Worm (Caenorhabditis elegans) whole organism, young adult: Measurements from ENCODE around the gene F08F8.6.
A peak's percentile ranks its signal among the peaks of the same experiment; 100 is the strongest.

Experiments used
- B0019.2 ChIP-seq: fragments of 200-800 bp; sonication (Bioruptor generic); conservative IDR thresholded peaks from 2 replicates; pipeline ENCODE4 v1.3.6; 2022; ENCODE audit warnings: missing genetic modification reagents, missing genetic modification characterization, missing compliant biosample characterization
- B0035.1 ChIP-seq: sonication (generic microtip); optimal IDR thresholded peaks from 2 replicates; lab custom pipeline; 2016; ENCODE audit warnings: missing genetic modification characterization, mild to moderate bottlenecking, missing compliant biosample characterization, missing genotype, missing genetic modification reagents
- C06A6.2 ChIP-seq: fragments of 200-800 bp; sonication (Bioruptor generic); conservative IDR thresholded peaks from 2 replicates; pipeline ENCODE4 v1.3.6; 2022; ENCODE audit warnings: missing genetic modification characterization, missing compliant biosample characterization
- F10E7.11 ChIP-seq: sonication (generic microtip); optimal IDR thresholded peaks from 2 replicates; lab custom pipeline; 2017; ENCODE audit warnings: mild to moderate bottlenecking, missing genetic modification characterization, moderate library complexity, missing compliant biosample characterization
- F22D6.2 ChIP-seq: sonication (generic microtip); optimal IDR thresholded peaks from 2 replicates; lab custom pipeline; 2016; ENCODE audit warnings: mild to moderate bottlenecking, missing genetic modification characterization, missing compliant biosample characterization
- F37B4.10 ChIP-seq: fragments of 200-800 bp; sonication (Bioruptor generic); IDR thresholded peaks from 2 replicates; pipeline ENCODE4 v1.3.6; 2022; ENCODE audit warnings: missing genetic modification characterization, missing compliant biosample characterization
- F49E8.2 ChIP-seq: sonication (generic microtip); optimal IDR thresholded peaks from 3 replicates; lab custom pipeline; 2017; ENCODE audit warnings: missing genetic modification characterization, mild to moderate bottlenecking, missing compliant biosample characterization, antibody characterized with exemption, moderate library complexity; ENCODE audit not compliant: insufficient read depth
- F52B5.7 ChIP-seq: sonication (generic microtip); optimal IDR thresholded peaks from 2 replicates; lab custom pipeline; 2016; ENCODE audit warnings: mild to moderate bottlenecking, missing genetic modification characterization, missing compliant biosample characterization
- K11D2.4 ChIP-seq: fragments of 200-800 bp; sonication (Bioruptor generic); IDR thresholded peaks from 2 replicates; pipeline ENCODE4 v1.3.6; 2022; ENCODE audit warnings: missing genetic modification reagents, missing genetic modification characterization, missing compliant biosample characterization
- T26A5.8 ChIP-seq: sonication (generic microtip); optimal IDR thresholded peaks from 2 replicates; lab custom pipeline; 2016; ENCODE audit warnings: missing genetic modification characterization, missing compliant biosample characterization
- Y53G8AR.9 ChIP-seq: fragments of 200-800 bp; sonication (Bioruptor generic); conservative IDR thresholded peaks from 2 replicates; pipeline ENCODE4 v1.3.6; 2022; ENCODE audit warnings: missing genetic modification reagents, missing genetic modification characterization, missing compliant biosample characterization
- Y56A3A.18 ChIP-seq: fragments of 200-800 bp; sonication (Bioruptor generic); IDR thresholded peaks from 2 replicates; pipeline ENCODE4 v1.3.6; 2022; ENCODE audit warnings: missing genetic modification reagents, missing genetic modification characterization, missing compliant biosample characterization
- aptf-2 ChIP-seq: fragments of 200-800 bp; sonication (Bioruptor generic); conservative IDR thresholded peaks from 2 replicates; pipeline ENCODE4 v1.3.6; 2022; ENCODE audit warnings: missing genetic modification reagents, missing genetic modification characterization, missing compliant biosample characterization
- athp-1 ChIP-seq: sonication (generic microtip); optimal IDR thresholded peaks from 2 replicates; lab custom pipeline; 2017; ENCODE audit warnings: mild to moderate bottlenecking, missing genetic modification characterization, missing compliant biosample characterization
- attf-5 ChIP-seq: fragments of 200-800 bp; sonication (Bioruptor generic); optimal IDR thresholded peaks from 2 replicates; lab custom pipeline; 2018; ENCODE audit warnings: mild to moderate bottlenecking, missing genetic modification characterization, missing compliant biosample characterization
- attf-6 ChIP-seq: fragments of 200-800 bp; sonication (Bioruptor generic); IDR thresholded peaks from 2 replicates; pipeline ENCODE4 v1.3.6; 2022; ENCODE audit warnings: missing genetic modification reagents, missing genetic modification characterization, missing compliant biosample characterization
- bed-2 ChIP-seq: fragments of 200-800 bp; sonication (Bioruptor generic); IDR thresholded peaks from 2 replicates; pipeline ENCODE4 v1.3.6; 2022; ENCODE audit warnings: missing genetic modification reagents, missing genetic modification characterization, missing compliant biosample characterization
- ceh-27 ChIP-seq: fragments of 200-800 bp; sonication (Bioruptor generic); optimal IDR thresholded peaks from 2 replicates; lab custom pipeline; 2018; ENCODE audit warnings: mild to moderate bottlenecking, missing genetic modification characterization, moderate library complexity, missing compliant biosample characterization
- ceh-40 ChIP-seq: fragments of 200-800 bp; sonication (Bioruptor generic); IDR thresholded peaks from 2 replicates; pipeline ENCODE4 v1.3.6; 2022; ENCODE audit warnings: missing genetic modification characterization, missing compliant biosample characterization
- ceh-79 ChIP-seq: sonication (generic microtip); optimal IDR thresholded peaks from 2 replicates; lab custom pipeline; 2017; ENCODE audit warnings: mild to moderate bottlenecking, missing genetic modification characterization, missing compliant biosample characterization
- chd-7 ChIP-seq: sonication (generic microtip); optimal IDR thresholded peaks from 2 replicates; lab custom pipeline; 2016; ENCODE audit warnings: mild to moderate bottlenecking, missing genetic modification characterization, moderate library complexity, missing compliant biosample characterization
- die-1 ChIP-seq: sonication (generic microtip); optimal IDR thresholded peaks from 2 replicates; lab custom pipeline; 2016; ENCODE audit warnings: missing genotype, mild to moderate bottlenecking, missing genetic modification characterization, missing compliant biosample characterization
- dox-1 ChIP-seq: fragments of 200-800 bp; sonication (Bioruptor generic); IDR thresholded peaks from 2 replicates; pipeline ENCODE4 v1.3.6; 2022; ENCODE audit warnings: missing genetic modification reagents, missing genetic modification characterization, missing compliant biosample characterization
- efl-1 ChIP-seq: fragments of 150-350 bp; optimal IDR thresholded peaks from 2 replicates; lab custom pipeline; 2014; ENCODE audit warnings: missing biosample characterization, missing genetic modification reagents, missing genetic modification characterization
- egrh-3 ChIP-seq: fragments of 200-800 bp; sonication (Bioruptor generic); IDR thresholded peaks from 2 replicates; pipeline ENCODE4 v1.3.6; 2022; ENCODE audit warnings: missing genetic modification reagents, missing genetic modification characterization, missing compliant biosample characterization
- ekl-4 ChIP-seq: fragments of 200-800 bp; sonication (Bioruptor generic); IDR thresholded peaks from 2 replicates; pipeline ENCODE4 v1.3.6; 2022; ENCODE audit warnings: missing genetic modification reagents, missing genetic modification characterization, missing compliant biosample characterization
- fkh-3 ChIP-seq: sonication (generic microtip); optimal IDR thresholded peaks from 2 replicates; lab custom pipeline; 2016; ENCODE audit warnings: mild to moderate bottlenecking, missing genetic modification characterization, missing compliant biosample characterization
- hlh-12 ChIP-seq: sonication (generic microtip); optimal IDR thresholded peaks from 2 replicates; lab custom pipeline; 2016; ENCODE audit warnings: missing genetic modification characterization, missing compliant biosample characterization
- hmg-20 ChIP-seq: fragments of 200-800 bp; sonication (Bioruptor generic); IDR thresholded peaks from 2 replicates; pipeline ENCODE4 v1.3.6; 2022; ENCODE audit warnings: missing genetic modification reagents, missing genetic modification characterization, missing compliant biosample characterization
- lag-1 ChIP-seq: fragments of 200-800 bp; sonication (Bioruptor generic); IDR thresholded peaks from 2 replicates; pipeline ENCODE4 v1.3.6; 2022; ENCODE audit warnings: missing genetic modification reagents, missing genetic modification characterization, missing compliant biosample characterization
- let-607 ChIP-seq, 2 experiments: fragments of 200-800 bp in 1 of 2; sonication (Bioruptor generic) in 1 of 2; sonication (generic microtip) in 1 of 2; optimal IDR thresholded peaks; 2 replicates each; lab custom pipeline; 2016 to 2018; ENCODE audit warnings: mild to moderate bottlenecking in 2 of 2, missing compliant biosample characterization in 2 of 2, missing genetic modification characterization in 2 of 2, moderate library complexity in 2 of 2, missing genotype in 1 of 2
- lin-35 ChIP-seq, 3 experiments: fragments of 150-350 bp in 2 of 3; sonication (generic microtip) in 1 of 3; optimal IDR thresholded peaks; 2 replicates each; lab custom pipeline; 2014 to 2018; ENCODE audit warnings: missing biosample characterization in 3 of 3, missing genetic modification characterization in 3 of 3, missing genetic modification reagents in 3 of 3
- lin-54 ChIP-seq: fragments of 200-800 bp; sonication (Bioruptor generic); optimal IDR thresholded peaks from 2 replicates; lab custom pipeline; 2018; ENCODE audit warnings: mild to moderate bottlenecking, missing genetic modification characterization, missing compliant biosample characterization
- madf-3 ChIP-seq: fragments of 200-800 bp; sonication (Bioruptor generic); IDR thresholded peaks from 2 replicates; pipeline ENCODE4 v1.3.6; 2022; ENCODE audit warnings: missing genetic modification reagents, missing genetic modification characterization, missing compliant biosample characterization
- madf-6 ChIP-seq: fragments of 200-800 bp; sonication (Bioruptor generic); IDR thresholded peaks from 2 replicates; pipeline ENCODE4 v1.3.6; 2022; ENCODE audit warnings: missing genetic modification reagents, missing genetic modification characterization, missing compliant biosample characterization
- nfya-1 ChIP-seq: sonication (generic microtip); optimal IDR thresholded peaks from 2 replicates; lab custom pipeline; 2017; ENCODE audit warnings: antibody characterized with exemption, missing compliant biosample characterization, missing genetic modification characterization, borderline replicate concordance; ENCODE audit not compliant: insufficient read depth
- nfya-2 ChIP-seq: fragments of 200-800 bp; sonication (Bioruptor generic); IDR thresholded peaks from 2 replicates; pipeline ENCODE4 v1.3.6; 2022; ENCODE audit warnings: missing genetic modification reagents, missing genetic modification characterization, missing compliant biosample characterization
- nfyb-1 ChIP-seq: fragments of 200-800 bp; sonication (Bioruptor generic); IDR thresholded peaks from 2 replicates; pipeline ENCODE4 v1.3.6; 2022; ENCODE audit warnings: missing genetic modification reagents, missing genetic modification characterization, missing compliant biosample characterization
- nhr-120 ChIP-seq: fragments of 200-800 bp; sonication (Bioruptor generic); IDR thresholded peaks from 2 replicates; pipeline ENCODE4 v1.3.6; 2022; ENCODE audit warnings: missing genetic modification characterization, missing compliant biosample characterization
- nhr-80 ChIP-seq: sonication (generic microtip); optimal IDR thresholded peaks from 2 replicates; lab custom pipeline; 2016; ENCODE audit warnings: missing genetic modification characterization, missing compliant biosample characterization
- nhr-90 ChIP-seq: sonication (generic microtip); optimal IDR thresholded peaks from 2 replicates; lab custom pipeline; 2016; ENCODE audit warnings: missing genotype, mild to moderate bottlenecking, missing genetic modification characterization, missing compliant biosample characterization
- rpc-1 ChIP-seq, 2 experiments: fragments of 150-350 bp in 1 of 2; sonication (generic microtip) in 1 of 2; optimal IDR thresholded peaks; 2 replicates each; lab custom pipeline; 2014 to 2018; ENCODE audit warnings: missing biosample characterization in 1 of 2, missing genetic modification characterization in 1 of 2, missing genetic modification reagents in 1 of 2, missing genotype in 1 of 2
- sea-2 ChIP-seq: fragments of 200-800 bp; sonication (Bioruptor generic); IDR thresholded peaks from 2 replicates; pipeline ENCODE4 v1.3.6; 2022; ENCODE audit warnings: missing genetic modification characterization, missing compliant biosample characterization
- snpc-3.4 ChIP-seq: sonication (generic microtip); optimal IDR thresholded peaks from 2 replicates; lab custom pipeline; 2017; ENCODE audit warnings: missing genetic modification characterization, mild to moderate bottlenecking, missing compliant biosample characterization, antibody characterized with exemption, moderate library complexity, missing genotype, missing genetic modification reagents
- somi-1 ChIP-seq: fragments of 200-800 bp; sonication (Bioruptor generic); optimal IDR thresholded peaks from 2 replicates; lab custom pipeline; 2018; ENCODE audit warnings: mild to moderate bottlenecking, missing genetic modification characterization, missing compliant biosample characterization
- tlf-1 ChIP-seq: fragments of 200-800 bp; sonication (Bioruptor generic); optimal IDR thresholded peaks from 2 replicates; lab custom pipeline; 2018; ENCODE audit warnings: mild to moderate bottlenecking, missing genetic modification characterization, missing compliant biosample characterization
- unc-62 ChIP-seq: fragments of 150-350 bp; optimal IDR thresholded peaks from 2 replicates; lab custom pipeline; 2014; ENCODE audit warnings: missing biosample characterization, missing genetic modification reagents, missing genetic modification characterization
- zfh-2 ChIP-seq: fragments of 200-800 bp; sonication (Bioruptor generic); conservative IDR thresholded peaks from 2 replicates; pipeline ENCODE4 v1.3.6; 2022; ENCODE audit warnings: missing genetic modification reagents, missing genetic modification characterization, missing compliant biosample characterization
- ztf-18 ChIP-seq: sonication (generic microtip); optimal IDR thresholded peaks from 2 replicates; lab custom pipeline; 2016; ENCODE audit warnings: missing genotype, mild to moderate bottlenecking, missing genetic modification characterization, missing compliant biosample characterization
- ztf-25 ChIP-seq: fragments of 200-800 bp; sonication (Bioruptor generic); IDR thresholded peaks from 2 replicates; pipeline ENCODE4 v1.3.6; 2022; ENCODE audit warnings: missing genetic modification reagents, missing genetic modification characterization, missing compliant biosample characterization

F08F8.6 gene

DNA sequence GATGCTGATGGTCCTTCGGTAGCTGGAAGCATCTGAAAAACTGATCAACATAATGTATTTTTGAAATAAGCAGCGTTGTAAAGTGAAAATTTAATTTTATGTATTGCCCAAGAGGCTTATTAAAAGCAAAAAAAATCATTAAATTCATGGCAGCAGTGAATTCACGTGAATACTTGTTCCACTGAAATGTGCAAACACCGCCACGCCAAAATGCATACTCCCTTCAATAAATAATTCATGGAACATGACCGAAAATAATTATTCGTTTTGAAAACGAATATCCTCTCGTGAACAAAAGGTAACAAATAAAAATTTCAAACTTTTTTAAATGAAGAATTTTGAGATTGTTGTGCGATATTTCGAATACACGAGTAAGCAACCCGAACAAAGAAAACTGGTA lies 13.9 kb downstream of the F08F8.6 start, which contains the start of gene F08F8.10 (continued):
- TF ChIP-seq nhr-80 (tag; lab: Kevin White, UChicago) = no peak
- TF ChIP-seq ceh-79 (tag; lab: Kevin White, UChicago) = no peak
- TF ChIP-seq attf-5 = peak; percentile 65
- TF ChIP-seq F52B5.7 = no peak
- no peak for TF ChIP-seq dox-1
- TF ChIP-seq egrh-3 (GFP tag; lab: Robert Waterston, UW) = no peak
- TF ChIP-seq unc-62 (GFP tag; lab: Kevin White, UChicago) = no peak
- TF ChIP-seq F22D6.2 (tag; lab: Kevin White, UChicago) = no peak
- TF ChIP-seq nfyb-1 = no peak
- TF ChIP-seq tlf-1 (GFP tag; lab: Kevin White, UChicago) = no peak
- TF ChIP-seq F49E8.2 (tag; lab: Kevin White, UChicago) = no peak
- no peak for TF ChIP-seq lag-1 (GFP tag; lab: Robert Waterston, UW)
- no peak for TF ChIP-seq madf-6 (GFP tag; lab: Robert Waterston, UW)
- no peak for TF ChIP-seq attf-6 (GFP tag; lab: Robert Waterston, UW)
- no peak for TF ChIP-seq ceh-40
- no peak for TF ChIP-seq madf-3 (GFP tag; lab: Robert Waterston, UW)
- peak; percentile 24 for TF ChIP-seq athp-1
- TF ChIP-seq zfh-2 (GFP tag; lab: Robert Waterston, UW) = no peak
- no peak for TF ChIP-seq aptf-2 (GFP tag; lab: Robert Waterston, UW)
- TF ChIP-seq hlh-12 (tag; lab: Kevin White, UChicago) = no peak
- TF ChIP-seq rpc-1 (optimal IDR thresholded peaks at IDR 0.05; lab: Kevin White, UChicago) = no peak
- no peak for TF ChIP-seq rpc-1 (tag; optimal IDR thresholded peaks at IDR 0.05; lab: Kevin White, UChicago)
- no peak for TF ChIP-seq Y53G8AR.9 (GFP tag; lab: Robert Waterston, UW)
- TF ChIP-seq somi-1 = no peak
- no peak for TF ChIP-seq B0035.1 (tag; lab: Kevin White, UChicago)
- peak; percentile 23 for TF ChIP-seq lin-54 (GFP tag; lab: Kevin White, UChicago)
- TF ChIP-seq nfya-1 (tag; lab: Kevin White, UChicago) = no peak
- TF ChIP-seq lin-35 (GFP tag; optimal IDR thresholded peaks at IDR 0.05; lab: Kevin White, UChicago) = no peak
- no peak for TF ChIP-seq ztf-25 (GFP tag; lab: Robert Waterston, UW)
- TF ChIP-seq nfya-2 = no peak
- no peak for TF ChIP-seq hmg-20 (GFP tag; lab: Robert Waterston, UW)
- no peak for TF ChIP-seq nhr-120
- TF ChIP-seq F37B4.10 (GFP tag; lab: Robert Waterston, UW) = no peak
- TF ChIP-seq C06A6.2 (GFP tag; lab: Robert Waterston, UW) = no peak
- no peak for TF ChIP-seq efl-1 (GFP tag; lab: Kevin White, UChicago)
- no peak for TF ChIP-seq chd-7 (tag; lab: Kevin White, UChicago)
- no peak for TF ChIP-seq F10E7.11 (tag; lab: Kevin White, UChicago)
- no peak for TF ChIP-seq ceh-27 (GFP tag; lab: Kevin White, UChicago)
- no peak for TF ChIP-seq T26A5.8 (tag; lab: Kevin White, UChicago)
- TF ChIP-seq ekl-4 = peak; percentile 32; the same call in 1 of the 2 replicates
- TF ChIP-seq bed-2 (GFP tag; lab: Robert Waterston, UW) = no peak
- TF ChIP-seq K11D2.4 (GFP tag; lab: Robert Waterston, UW) = no peak
- no peak for TF ChIP-seq let-607 (tag; optimal IDR thresholded peaks at IDR 0.05; lab: Kevin White, UChicago)
- TF ChIP-seq fkh-3 (tag; lab: Kevin White, UChicago) = no peak
- no peak for TF ChIP-seq B0019.2 (GFP tag; lab: Robert Waterston, UW)
- no peak for TF ChIP-seq nhr-90
- TF ChIP-seq snpc-3.4 (tag; lab: Kevin White, UChicago) = peak; percentile 5
- TF ChIP-seq Y56A3A.18 (GFP tag; lab: Robert Waterston, UW) = no peak
- peak; percentile 24 for TF ChIP-seq die-1 (tag; lab: Kevin White, UChicago)
- TF ChIP-seq ztf-18 = peak; percentile 14
- TF ChIP-seq sea-2 (GFP tag; lab: Robert Waterston, UW) = no peak
